Worm (Caenorhabditis elegans): ENCODE measurements around the gene vms-1.

- TF ChIP-seq dao-5 (tag; optimal IDR thresholded peaks at IDR 0.05) = no peak
- no peak for TF ChIP-seq W03F9.2 (tag; optimal IDR thresholded peaks at IDR 0.05)
Measured at ce11 chrIII:8042775-8043174, 45.6 kb upstream of the vms-1 start, which contains the start of gene K12H4.6.
